Fruit fly (Drosophila melanogaster) whole organism, adult: ENCODE data around the gene CG17778.
"Not testable (repeated sequence)": the region's sequence is repeated elsewhere in the genome, so short reads cannot be mapped to it uniquely, and the experiment has no call there.

ENCODE experiments used
- CG11617 ChIP-seq: fragments of 200-800 bp; sonication (Bioruptor generic); optimal IDR thresholded peaks from 2 replicates; lab custom pipeline; 2017; ENCODE audit warnings: mild to moderate bottlenecking, missing biosample characterization, missing genetic modification reagents, missing genetic modification characterization
- CG12768 ChIP-seq: fragments of 200-800 bp; sonication (Bioruptor generic); optimal IDR thresholded peaks from 2 replicates; lab custom pipeline; 2017; ENCODE audit warnings: missing biosample characterization, missing genetic modification characterization, mild to moderate bottlenecking, moderate library complexity, missing genetic modification reagents
- CG14711 ChIP-seq: fragments of 200-800 bp; sonication (Bioruptor generic); optimal IDR thresholded peaks from 2 replicates; lab custom pipeline; 2018; ENCODE audit warnings: missing biosample characterization, mild to moderate bottlenecking, missing genetic modification characterization, moderate library complexity
- CG1620 ChIP-seq: fragments of 200-800 bp; sonication (Bioruptor generic); optimal IDR thresholded peaks from 2 replicates; lab custom pipeline; 2016; ENCODE audit warnings: missing biosample characterization, missing genetic modification characterization
- CG33017 ChIP-seq: fragments of 200-800 bp; sonication (Bioruptor generic); optimal IDR thresholded peaks from 2 replicates; lab custom pipeline; 2018; ENCODE audit warnings: missing biosample characterization, mild to moderate bottlenecking, missing genetic modification characterization, moderate library complexity
- CG5204 ChIP-seq: fragments of 200-800 bp; sonication (Bioruptor generic); optimal IDR thresholded peaks from 2 replicates; lab custom pipeline; 2016; ENCODE audit warnings: missing biosample characterization, missing genetic modification characterization
- CG7045 ChIP-seq: fragments of 200-800 bp; sonication (Bioruptor generic); optimal IDR thresholded peaks from 2 replicates; lab custom pipeline; 2017; ENCODE audit warnings: missing biosample characterization, mild to moderate bottlenecking, missing genetic modification characterization
- CG7101 ChIP-seq: fragments of 200-800 bp; sonication (Bioruptor generic); optimal IDR thresholded peaks from 2 replicates; lab custom pipeline; 2018; ENCODE audit warnings: missing biosample characterization, mild to moderate bottlenecking, missing genetic modification characterization, moderate library complexity
- Clk ChIP-seq: fragments of 200-800 bp; sonication (Bioruptor generic); optimal IDR thresholded peaks from 2 replicates; lab custom pipeline; 2017; ENCODE audit warnings: missing biosample characterization, missing genetic modification characterization
- Crg-1 ChIP-seq: fragments of 200-800 bp; sonication (Bioruptor generic); optimal IDR thresholded peaks from 2 replicates; lab custom pipeline; 2016; ENCODE audit warnings: missing biosample characterization, missing genetic modification characterization
- Hr96 ChIP-seq: fragments of 200-800 bp; sonication (Bioruptor generic); optimal IDR thresholded peaks from 2 replicates; lab custom pipeline; 2016; ENCODE audit warnings: missing biosample characterization, missing genetic modification characterization
- Mnt ChIP-seq: fragments of 200-800 bp; sonication (Bioruptor generic); optimal IDR thresholded peaks from 2 replicates; lab custom pipeline; 2016; ENCODE audit warnings: missing biosample characterization, mild to moderate bottlenecking, missing genetic modification characterization
- bab1 ChIP-seq: fragments of 200-800 bp; sonication (Bioruptor generic); optimal IDR thresholded peaks from 3 replicates; lab custom pipeline; 2019; ENCODE audit warnings: missing biosample characterization, mild to moderate bottlenecking, missing genetic modification characterization, moderate library complexity
- cic ChIP-seq: fragments of 200-800 bp; sonication (Bioruptor generic); optimal IDR thresholded peaks from 2 replicates; lab custom pipeline; 2017; ENCODE audit warnings: missing biosample characterization, mild to moderate bottlenecking, missing genetic modification characterization, moderate library complexity
- cnc ChIP-seq, 2 experiments: fragments of >200 bp; optimal IDR thresholded peaks; 2 replicates each; lab custom pipeline; 2017
- kay ChIP-seq: fragments of 200-800 bp; sonication (Bioruptor generic); peaks from one replicate; lab custom pipeline; 2016; ENCODE audit warnings: missing biosample characterization, missing genetic modification characterization, borderline replicate concordance
- ovo ChIP-seq: fragments of 200-800 bp; sonication (Bioruptor generic); optimal IDR thresholded peaks from 2 replicates; lab custom pipeline; 2016; ENCODE audit warnings: missing biosample characterization, missing genetic modification characterization
- pad ChIP-seq: fragments of 200-800 bp; sonication (Bioruptor generic); optimal IDR thresholded peaks from 3 replicates; lab custom pipeline; 2017; ENCODE audit warnings: missing biosample characterization, missing genetic modification characterization, mild to moderate bottlenecking, moderate library complexity, missing genetic modification reagents
- tj ChIP-seq: fragments of 200-800 bp; sonication (Bioruptor generic); optimal IDR thresholded peaks from 3 replicates; lab custom pipeline; 2017; ENCODE audit warnings: missing biosample characterization, mild to moderate bottlenecking, missing genetic modification characterization, moderate library complexity
- toe ChIP-seq: fragments of 200-800 bp; sonication (Bioruptor generic); optimal IDR thresholded peaks from 2 replicates; lab custom pipeline; 2016; ENCODE audit warnings: missing biosample characterization, missing genetic modification characterization

CG17778 gene

DNA sequence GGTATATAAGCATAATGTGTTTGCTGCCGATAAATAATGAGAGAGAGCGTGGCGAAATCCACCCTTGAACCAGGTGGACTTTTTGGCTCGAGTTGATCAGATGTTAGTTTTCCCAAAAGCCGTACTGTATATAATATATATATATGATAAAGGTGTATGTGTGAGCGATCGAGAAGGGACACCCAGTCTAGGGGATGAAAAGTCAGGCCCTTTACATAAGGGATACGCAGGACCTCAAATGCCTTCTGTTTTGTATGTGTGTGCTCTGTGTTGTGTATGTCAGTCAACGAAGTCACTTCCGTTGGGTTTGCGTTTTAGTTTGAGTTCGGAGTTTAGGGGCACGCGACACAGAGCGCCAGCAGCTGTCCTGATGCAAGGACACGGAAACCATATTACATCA lies 34.0 kb upstream of the CG17778 start, which contains the start of gene ase:
Gene ase (plus strand): TSS at position 301 of the 400 bp plus-strand sequence.
- TF ChIP-seq CG12768 = no peak
- TF ChIP-seq CG14711 (tag; lab: Kevin White, UChicago) = no peak
- TF ChIP-seq Hr96 (GFP tag; lab: Kevin White, UChicago) = no peak
- no peak for TF ChIP-seq CG1620 (GFP tag; lab: Kevin White, UChicago)
- no peak for TF ChIP-seq CG7045 (GFP tag; lab: Kevin White, UChicago)
- no peak for TF ChIP-seq ovo (GFP tag; lab: Kevin White, UChicago)
- TF ChIP-seq Clk (GFP tag; lab: Kevin White, UChicago) = no peak
- no peak for TF ChIP-seq CG33017
- TF ChIP-seq Mnt (GFP tag; lab: Kevin White, UChicago) = no peak
- TF ChIP-seq cnc (optimal IDR thresholded peaks at IDR 0.05; lab: Kevin White, UChicago) = no peak
- no peak for TF ChIP-seq CG7101 (tag; lab: Kevin White, UChicago)
- TF ChIP-seq pad = no peak
- TF ChIP-seq kay = no peak
- TF ChIP-seq CG5204 (GFP tag; lab: Kevin White, UChicago) = no peak
- no peak for TF ChIP-seq bab1
- no peak for TF ChIP-seq CG11617
- no peak for TF ChIP-seq Crg-1 (GFP tag; lab: Kevin White, UChicago)
- TF ChIP-seq toe = no peak
- no peak for TF ChIP-seq tj (GFP tag; lab: Kevin White, UChicago)
- no peak for TF ChIP-seq cic (GFP tag; lab: Kevin White, UChicago)

DNA sequence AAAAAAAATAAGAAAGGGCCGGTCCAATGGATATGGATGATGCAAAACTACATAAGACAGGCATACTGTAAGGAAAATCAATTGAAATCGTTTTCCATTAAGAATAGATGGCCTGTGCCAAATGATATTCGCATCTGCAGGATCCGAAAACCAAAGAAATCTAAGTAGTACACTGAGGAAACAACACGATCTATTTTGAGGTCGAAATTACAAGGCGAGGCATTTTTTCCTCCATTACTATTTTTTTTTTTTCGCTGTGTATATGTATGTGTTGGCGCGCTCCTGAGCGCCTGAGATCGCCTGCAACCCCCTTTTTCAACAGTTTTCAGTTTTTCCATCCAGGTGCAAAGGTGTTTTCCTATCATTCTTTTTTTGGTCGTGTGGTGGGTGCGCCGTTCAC lies 30.5 kb upstream of the CG17778 start:
- no peak for TF ChIP-seq CG1620 (GFP tag; lab: Kevin White, UChicago)
- no peak for TF ChIP-seq cic (GFP tag; lab: Kevin White, UChicago)
- no peak for TF ChIP-seq Mnt (GFP tag; lab: Kevin White, UChicago)
- no peak for TF ChIP-seq cnc (optimal IDR thresholded peaks at IDR 0.05; lab: Kevin White, UChicago)
- no peak for TF ChIP-seq CG7101 (tag; lab: Kevin White, UChicago)
- TF ChIP-seq tj (GFP tag; lab: Kevin White, UChicago) = no peak
- no peak for TF ChIP-seq Crg-1 (GFP tag; lab: Kevin White, UChicago)
- TF ChIP-seq CG5204 (GFP tag; lab: Kevin White, UChicago) = no peak
- TF ChIP-seq pad = no peak
- no peak for TF ChIP-seq toe
- TF ChIP-seq CG14711 (tag; lab: Kevin White, UChicago) = no peak
- no peak for TF ChIP-seq CG7045 (GFP tag; lab: Kevin White, UChicago)
- TF ChIP-seq CG33017 = no peak
- no peak for TF ChIP-seq kay
- no peak for TF ChIP-seq ovo (GFP tag; lab: Kevin White, UChicago)
- no peak for TF ChIP-seq bab1

DNA sequence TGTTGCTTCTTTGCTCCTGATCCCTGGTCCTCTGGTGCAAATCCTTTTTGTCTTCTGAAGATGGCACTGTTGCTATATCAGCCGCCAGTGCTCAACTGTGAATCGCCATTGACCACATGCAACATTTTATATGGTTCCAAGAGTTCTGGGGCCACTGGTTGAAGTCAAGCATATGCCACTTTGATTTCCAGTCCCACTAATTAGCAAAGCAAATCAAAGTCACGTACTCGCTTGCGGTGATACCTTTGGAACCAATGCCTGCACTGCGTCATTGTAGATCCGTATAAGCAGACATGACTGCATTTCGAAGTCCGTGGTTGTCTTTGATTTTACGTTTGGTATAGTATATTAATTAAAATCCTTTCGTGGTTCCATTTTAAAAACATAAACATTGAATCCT lies 25.2 kb upstream of the CG17778 start, which contains the start of gene Cyp4g1:
Gene Cyp4g1 (minus strand): TSS at position 101 of the 400 bp plus-strand sequence.
- TF ChIP-seq CG12768 (peak; percentile 36), pad (no peak)

DNA sequence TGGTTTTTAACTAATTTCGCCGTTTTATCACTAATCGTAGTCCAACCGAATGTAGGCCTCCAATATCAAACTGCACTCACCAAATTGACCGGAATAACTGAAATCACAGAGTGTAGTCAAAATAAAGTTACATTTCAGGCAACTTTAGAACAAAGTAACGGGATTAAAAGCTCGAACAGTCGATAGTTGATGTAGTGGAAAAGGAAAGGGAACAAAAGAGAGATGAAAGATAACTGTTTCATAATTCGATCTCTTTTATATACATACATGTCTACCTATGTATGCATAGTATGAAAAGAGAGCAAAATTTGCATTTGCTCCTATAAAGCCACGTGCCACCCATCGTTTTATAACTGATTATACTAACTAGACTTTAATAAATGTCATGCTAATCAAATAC lies 23.8 kb upstream of the CG17778 start, which contains the start of gene CG32816:
Gene CG32816 (minus strand): TSS at position 101 of the 400 bp plus-strand sequence.
- TF ChIP-seq ovo (GFP tag; lab: Kevin White, UChicago) (peak; percentile 55), CG33017 (no peak)

DNA sequence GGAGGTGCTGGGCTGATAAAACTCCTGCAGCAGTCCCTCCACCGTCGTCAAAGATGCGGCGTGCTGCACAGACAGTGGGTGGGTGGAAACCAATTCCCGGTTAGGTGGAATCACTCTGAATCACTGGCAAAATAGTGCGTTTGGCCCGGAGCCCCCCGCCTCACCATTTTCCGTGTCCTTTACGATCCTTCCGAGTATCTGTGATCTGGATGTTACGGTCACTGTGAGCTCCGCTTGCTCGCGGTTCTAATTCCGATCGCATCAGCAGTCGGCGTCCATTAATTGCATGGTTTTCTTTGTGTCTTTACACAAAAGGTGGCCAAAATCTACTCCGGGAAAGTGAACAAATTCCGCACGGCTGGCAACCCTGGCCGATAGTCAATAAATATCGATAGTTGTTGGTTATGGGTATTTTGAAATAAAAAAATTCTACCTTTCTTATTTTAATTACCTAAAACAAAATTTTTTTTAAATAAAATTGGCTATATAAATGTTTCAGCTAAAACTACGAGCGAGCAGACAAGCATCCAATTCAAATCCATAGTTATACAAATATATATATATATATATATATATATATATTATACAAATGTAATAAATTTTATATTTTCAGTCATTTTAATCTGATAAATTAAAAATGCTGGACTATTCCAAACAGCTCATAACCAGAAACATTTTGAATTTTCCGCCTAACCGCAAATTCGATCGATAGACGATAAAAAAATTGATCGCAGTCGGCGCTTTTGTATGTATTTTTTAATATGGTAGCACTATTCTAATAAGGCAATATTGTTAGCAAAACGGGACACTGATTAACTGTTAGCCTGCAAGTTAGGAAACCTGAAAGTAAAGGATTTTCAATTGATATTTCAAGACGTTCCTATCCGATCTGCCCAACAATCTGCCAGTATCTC lies 17.9 kb upstream of the CG17778 start, which contains the start of the genes ebo and CG13373:
Gene ebo (minus strand): TSS at position 350 of the 914 bp plus-strand sequence.
Gene CG13373 (plus strand): TSS at position 755 of the 914 bp plus-strand sequence.
- TF ChIP-seq Hr96 (GFP tag; lab: Kevin White, UChicago) = no peak
- TF ChIP-seq CG33017 = peak; percentile 4
- no peak for TF ChIP-seq toe
- TF ChIP-seq ovo (GFP tag; lab: Kevin White, UChicago) = peak; percentile 7
- peak; percentile 30 for TF ChIP-seq bab1
- peak; percentile 31 for TF ChIP-seq CG1620 (GFP tag; lab: Kevin White, UChicago)
- TF ChIP-seq Mnt (GFP tag; lab: Kevin White, UChicago) = peak; percentile 10
- TF ChIP-seq tj (GFP tag; lab: Kevin White, UChicago) = peak; percentile 12
- TF ChIP-seq CG7101 (tag; lab: Kevin White, UChicago) = peak; percentile 52
- peak; percentile 85 for TF ChIP-seq CG14711 (tag; lab: Kevin White, UChicago)

DNA sequence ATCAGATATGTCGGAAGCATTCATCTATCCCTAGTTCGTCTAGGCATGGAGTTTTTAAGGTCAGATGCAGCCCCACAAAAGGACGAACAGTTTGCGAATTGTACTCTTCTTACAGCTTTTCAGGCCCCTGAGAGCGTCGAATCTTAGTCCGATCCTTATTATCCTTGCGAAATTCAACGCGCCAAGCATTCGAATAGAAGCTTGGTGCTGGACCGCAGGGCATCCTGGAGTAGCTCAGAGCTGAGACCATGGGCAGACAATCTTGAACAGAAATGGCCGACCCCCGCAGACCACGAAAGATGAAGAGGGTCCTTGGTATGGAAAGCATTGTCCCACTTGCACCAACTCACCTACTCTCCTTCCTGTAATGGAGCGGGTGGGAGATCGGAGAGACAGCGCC lies 15.6 kb upstream of the CG17778 start, which contains the start of gene CG32817:
Gene CG32817 (plus strand): TSS at position 301 of the 400 bp plus-strand sequence.
- TF ChIP-seq CG7101 (tag; lab: Kevin White, UChicago) = no peak

DNA sequence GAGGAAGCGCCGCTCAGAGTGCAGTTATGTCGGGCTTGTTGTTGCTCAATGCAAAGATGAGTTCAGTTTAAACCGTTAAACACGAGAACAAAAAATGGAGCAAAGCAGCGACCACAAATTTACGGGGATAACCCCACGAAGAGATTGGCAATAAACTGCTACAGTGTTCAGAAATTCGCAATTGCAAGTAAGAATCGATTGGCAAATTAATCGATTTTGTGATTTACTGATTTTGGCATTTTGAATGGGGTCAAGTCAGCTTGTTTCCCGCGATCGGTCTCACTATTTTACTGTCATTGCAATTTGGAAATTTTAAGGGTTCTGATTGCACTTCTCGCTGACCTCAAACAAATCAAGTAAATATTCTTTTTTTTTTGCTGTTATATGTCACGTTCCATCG lies 12.8 kb upstream of the CG17778 start, which contains the start of gene CG3176:
Gene CG3176 (plus strand): TSS at position 221 of the 400 bp plus-strand sequence.
- not testable (repeated sequence) for TF ChIP-seq Hr96 (GFP tag; lab: Kevin White, UChicago); bab1; pad
